Worm (Caenorhabditis elegans) whole organism, L4 larva: Measurements from ENCODE around the gene acs-1.

ENCODE experiments used
- ama-1 ChIP-seq: fragments of 150-350 bp; optimal IDR thresholded peaks from 2 replicates; lab custom pipeline; 2014; ENCODE audit warnings: inconsistent platforms, mixed read lengths
- daf-12 ChIP-seq: fragments of 150-350 bp; optimal IDR thresholded peaks from 2 replicates; lab custom pipeline; 2014; ENCODE audit warnings: missing biosample characterization, missing genetic modification reagents, missing genetic modification characterization
- dpl-1 ChIP-seq: fragments of 150-350 bp; optimal IDR thresholded peaks from 2 replicates; lab custom pipeline; 2014; ENCODE audit warnings: missing biosample characterization, missing genetic modification reagents, missing genetic modification characterization
- lin-15B ChIP-seq: fragments of 150-350 bp; sonication (generic microtip); optimal IDR thresholded peaks from 3 replicates; lab custom pipeline; 2014; ENCODE audit warnings: missing biosample characterization, missing genetic modification characterization
- mxl-3 ChIP-seq: fragments of 200-800 bp; sonication (Bioruptor generic); optimal IDR thresholded peaks from 2 replicates; lab custom pipeline; 2018; ENCODE audit warnings: mild to moderate bottlenecking, missing genetic modification characterization, missing compliant biosample characterization
- nhr-76 ChIP-seq: fragments of 150-350 bp; optimal IDR thresholded peaks from 2 replicates; lab custom pipeline; 2014; ENCODE audit warnings: missing biosample characterization, missing genetic modification characterization
- snpc-4 ChIP-seq: fragments of 150-350 bp; optimal IDR thresholded peaks from 2 replicates; lab custom pipeline; 2014; ENCODE audit warnings: missing biosample characterization, missing genetic modification characterization
- spr-1 ChIP-seq: sonication (generic microtip); optimal IDR thresholded peaks from 2 replicates; lab custom pipeline; 2016; ENCODE audit warnings: mild to moderate bottlenecking, missing genetic modification characterization, missing compliant biosample characterization
- spr-3 ChIP-seq: fragments of 200-800 bp; sonication (Bioruptor generic); optimal IDR thresholded peaks from 2 replicates; lab custom pipeline; 2018; ENCODE audit warnings: mild to moderate bottlenecking, missing genetic modification characterization, missing compliant biosample characterization
- unc-39 ChIP-seq: sonication (generic microtip); optimal IDR thresholded peaks from 2 replicates; lab custom pipeline; 2017; ENCODE audit warnings: missing biosample characterization, missing genetic modification characterization
- zag-1 ChIP-seq: fragments of 150-350 bp; optimal IDR thresholded peaks from 2 replicates; lab custom pipeline; 2014; ENCODE audit warnings: missing biosample characterization, missing genetic modification characterization

DNA sequence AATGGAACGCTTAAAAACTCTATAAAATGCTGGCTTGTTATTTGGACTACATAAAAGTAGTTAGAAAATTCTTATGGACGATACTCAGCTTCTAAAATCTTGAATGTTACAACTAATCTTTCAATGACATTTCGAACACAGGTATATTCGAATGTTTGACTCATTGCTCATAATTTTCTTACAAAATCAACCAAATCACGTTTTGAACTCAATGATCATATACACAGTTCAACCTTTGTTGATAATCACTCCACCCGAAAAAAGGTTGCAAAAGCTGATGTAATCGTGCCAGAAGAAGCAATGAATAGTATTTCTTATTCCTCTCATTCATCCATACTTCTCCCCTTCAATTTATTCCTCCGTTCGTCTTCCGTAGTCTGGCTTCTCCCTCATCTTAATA is 24.4 kb downstream of the acs-1 start, which contains the start of gene K04A8.20:
- TF ChIP-seq dpl-1 (GFP tag; lab: Kevin White, UChicago) (no peak), spr-3 (GFP tag; lab: Kevin White, UChicago) (no peak), snpc-4 (tag; lab: Kevin White, UChicago) (no peak), lin-15B (tag; lab: Kevin White, UChicago) (no peak), unc-39 (tag; lab: Kevin White, UChicago) (no peak), spr-1 (tag; lab: Kevin White, UChicago) (no peak), zag-1 (tag; lab: Kevin White, UChicago) (no peak), mxl-3 (GFP tag; lab: Kevin White, UChicago) (no peak), ama-1 (lab: Kevin White, UChicago) (no peak), nhr-76 (no peak), daf-12 (tag; lab: Kevin White, UChicago) (no peak)
